Fruit fly (Drosophila melanogaster) whole organism, embryonic: ENCODE measurements around the gene CG43321.

Source experiments
- ATbp ChIP-seq: fragments of 200-800 bp; sonication (Bioruptor generic); optimal IDR thresholded peaks from 2 replicates; lab custom pipeline; 2017; ENCODE audit warnings: missing biosample characterization, mild to moderate bottlenecking, missing genetic modification characterization, missing genetic modification reagents
- Abd-B ChIP-seq: fragments of 200-800 bp; sonication (Bioruptor generic); optimal IDR thresholded peaks from 2 replicates; lab custom pipeline; 2018; ENCODE audit warnings: missing biosample characterization, mild to moderate bottlenecking, missing genetic modification characterization, moderate library complexity
- Ada2b ChIP-seq: fragments of 200-800 bp; sonication (Bioruptor generic); IDR thresholded peaks from 2 replicates; pipeline ENCODE4 v1.3.6; 2022; ENCODE audit warnings: missing biosample characterization, missing genetic modification characterization
- Antp ChIP-seq: fragments of 200-800 bp; sonication (Bioruptor generic); optimal IDR thresholded peaks from 3 replicates; lab custom pipeline; 2016; ENCODE audit warnings: missing biosample characterization, missing genetic modification characterization
- Atf-2 ChIP-seq: fragments of 200-800 bp; sonication (Bioruptor generic); optimal IDR thresholded peaks from 2 replicates; lab custom pipeline; 2016; ENCODE audit warnings: missing biosample characterization, missing genetic modification characterization
- CG10274 ChIP-seq: fragments of 200-800 bp; sonication (Bioruptor generic); optimal IDR thresholded peaks from 3 replicates; lab custom pipeline; 2017; ENCODE audit warnings: missing biosample characterization, mild to moderate bottlenecking, missing genetic modification characterization
- CG10543 ChIP-seq: fragments of 200-800 bp; sonication (Bioruptor generic); optimal IDR thresholded peaks from 3 replicates; lab custom pipeline; 2017; ENCODE audit warnings: missing biosample characterization, mild to moderate bottlenecking, missing genetic modification characterization, moderate library complexity
- CG14050 ChIP-seq: fragments of 200-800 bp; sonication (Bioruptor generic); IDR thresholded peaks from 3 replicates; pipeline ENCODE4 v1.3.6; 2022; ENCODE audit warnings: missing biosample characterization, missing genetic modification characterization
- CG15514 ChIP-seq: fragments of 200-800 bp; sonication (Bioruptor generic); optimal IDR thresholded peaks from 3 replicates; lab custom pipeline; 2017; ENCODE audit warnings: missing biosample characterization, missing genetic modification characterization, mild to moderate bottlenecking, moderate library complexity, missing genetic modification reagents
- CG15601 ChIP-seq: fragments of 200-800 bp; sonication (Bioruptor generic); optimal IDR thresholded peaks from 3 replicates; lab custom pipeline; 2019; ENCODE audit warnings: missing biosample characterization, mild to moderate bottlenecking, missing genetic modification characterization, moderate library complexity
- CG16815 ChIP-seq: fragments of 200-800 bp; sonication (Bioruptor generic); optimal IDR thresholded peaks from 3 replicates; lab custom pipeline; 2017; ENCODE audit warnings: missing biosample characterization, mild to moderate bottlenecking, missing genetic modification characterization
- CG17359 ChIP-seq: fragments of 200-800 bp; sonication (Bioruptor generic); optimal IDR thresholded peaks from 3 replicates; lab custom pipeline; 2018; ENCODE audit warnings: missing biosample characterization, mild to moderate bottlenecking, missing genetic modification characterization, moderate library complexity
- CG18262 ChIP-seq: fragments of 200-800 bp; optimal IDR thresholded peaks from 3 replicates; lab custom pipeline; 2019; ENCODE audit warnings: missing biosample characterization, mild to moderate bottlenecking, missing genetic modification characterization, moderate library complexity
- CG30020 ChIP-seq: fragments of 200-800 bp; optimal IDR thresholded peaks from 2 replicates; lab custom pipeline; 2019; ENCODE audit warnings: missing biosample characterization, mild to moderate bottlenecking, missing genetic modification characterization, moderate library complexity
- CG6813 ChIP-seq: fragments of 200-800 bp; sonication (Bioruptor generic); optimal IDR thresholded peaks from 2 replicates; lab custom pipeline; 2017; ENCODE audit warnings: missing biosample characterization, missing genetic modification characterization, mild to moderate bottlenecking, moderate library complexity, missing genetic modification reagents
- CG6854 ChIP-seq: fragments of 200-800 bp; sonication (Bioruptor generic); optimal IDR thresholded peaks from 3 replicates; lab custom pipeline; 2017; ENCODE audit warnings: missing biosample characterization, mild to moderate bottlenecking, missing genetic modification characterization
- CG7357 ChIP-seq: fragments of 200-800 bp; sonication (Bioruptor generic); IDR thresholded peaks from 3 replicates; pipeline ENCODE4 v1.3.6; 2022; ENCODE audit warnings: missing biosample characterization, missing genetic modification characterization
- CG8924 ChIP-seq: fragments of 200-800 bp; optimal IDR thresholded peaks from 3 replicates; lab custom pipeline; 2019; ENCODE audit warnings: missing biosample characterization, mild to moderate bottlenecking, missing genetic modification characterization, moderate library complexity
- CG9817 ChIP-seq: fragments of 200-800 bp; sonication (Bioruptor generic); optimal IDR thresholded peaks from 2 replicates; lab custom pipeline; 2018; ENCODE audit warnings: missing biosample characterization, mild to moderate bottlenecking, missing genetic modification characterization, moderate library complexity
- Fer3 ChIP-seq: fragments of 200-800 bp; sonication (Bioruptor generic); optimal IDR thresholded peaks from 2 replicates; lab custom pipeline; 2018; ENCODE audit warnings: missing biosample characterization, mild to moderate bottlenecking, missing genetic modification characterization, moderate library complexity
- HLH4C ChIP-seq: fragments of 200-800 bp; sonication (Bioruptor generic); IDR thresholded peaks from 3 replicates; pipeline ENCODE4 v1.3.6; 2022; ENCODE audit warnings: missing biosample characterization, missing genetic modification characterization; ENCODE audit not compliant: partially characterized antibody
- Hr78 ChIP-seq, 2 experiments: fragments of 200-800 bp in 1 of 2; fragments of >200 bp in 1 of 2; sonication (Bioruptor generic) in 1 of 2; optimal IDR thresholded peaks; 2 replicates each; lab custom pipeline; 2017 to 2019; ENCODE audit warnings: missing biosample characterization in 2 of 2, missing genetic modification characterization in 2 of 2, mild to moderate bottlenecking in 1 of 2, moderate library complexity in 1 of 2
- Mrtf ChIP-seq: fragments of 200-800 bp; sonication (Bioruptor generic); IDR thresholded peaks from 3 replicates; pipeline ENCODE4 v1.3.6; 2022; ENCODE audit warnings: missing biosample characterization, missing genetic modification characterization
- NfI ChIP-seq: fragments of 200-800 bp; sonication (Bioruptor generic); optimal IDR thresholded peaks from 3 replicates; lab custom pipeline; 2018; ENCODE audit warnings: missing biosample characterization, mild to moderate bottlenecking, missing genetic modification characterization, moderate library complexity
- Ssrp ChIP-seq: fragments of 200-800 bp; sonication (Bioruptor generic); optimal IDR thresholded peaks from 2 replicates; lab custom pipeline; 2018; ENCODE audit warnings: missing biosample characterization, mild to moderate bottlenecking, missing genetic modification characterization, moderate library complexity
- Taf1 ChIP-seq: fragments of 200-800 bp; sonication (Bioruptor generic); IDR thresholded peaks from 2 replicates; pipeline ENCODE4 v1.3.6; 2022; ENCODE audit warnings: missing biosample characterization, missing genetic modification characterization
- Xrp1 ChIP-seq: fragments of 200-800 bp; sonication (Bioruptor generic); IDR thresholded peaks from 2 replicates; pipeline ENCODE4 v1.3.6; 2022; ENCODE audit warnings: missing biosample characterization, missing genetic modification characterization
- ap ChIP-seq: fragments of 200-800 bp; sonication (Bioruptor generic); IDR thresholded peaks from 2 replicates; pipeline ENCODE4 v1.3.6; 2022; ENCODE audit warnings: missing biosample characterization, missing genetic modification characterization
- bigmax ChIP-seq: fragments of 200-800 bp; sonication (Bioruptor generic); optimal IDR thresholded peaks from 2 replicates; lab custom pipeline; 2018; ENCODE audit warnings: missing biosample characterization, mild to moderate bottlenecking, missing genetic modification characterization
- bsh ChIP-seq, 2 experiments: fragments of 200-800 bp; sonication (Bioruptor generic); optimal IDR thresholded peaks; 2 replicates each; lab custom pipeline; 2017 to 2018; ENCODE audit warnings: mild to moderate bottlenecking in 2 of 2, missing biosample characterization in 2 of 2, missing genetic modification characterization in 2 of 2, moderate library complexity in 1 of 2
- cato ChIP-seq: fragments of 200-800 bp; sonication (Bioruptor generic); optimal IDR thresholded peaks from 2 replicates; lab custom pipeline; 2016; ENCODE audit warnings: missing biosample characterization, missing genetic modification characterization, borderline replicate concordance
- danr ChIP-seq: fragments of 200-800 bp; sonication (Bioruptor generic); IDR thresholded peaks from 2 replicates; pipeline ENCODE4 v1.3.6; 2022; ENCODE audit warnings: missing biosample characterization, missing genetic modification characterization
- dmrt99B ChIP-seq: fragments of 200-800 bp; sonication (Bioruptor generic); optimal IDR thresholded peaks from 2 replicates; lab custom pipeline; 2018; ENCODE audit warnings: missing biosample characterization, mild to moderate bottlenecking, missing genetic modification characterization, moderate library complexity
- fu2 ChIP-seq: fragments of 200-800 bp; sonication (Bioruptor generic); optimal IDR thresholded peaks from 2 replicates; lab custom pipeline; 2016; ENCODE audit warnings: missing biosample characterization, missing genetic modification characterization
- gce ChIP-seq: fragments of 200-800 bp; sonication (Bioruptor generic); IDR thresholded peaks from 3 replicates; pipeline ENCODE4 v1.3.6; 2022; ENCODE audit warnings: missing biosample characterization, missing genetic modification characterization
- gt ChIP-seq: fragments of 200-800 bp; sonication (Bioruptor generic); IDR thresholded peaks from 2 replicates; pipeline ENCODE4 v1.3.6; 2022; ENCODE audit warnings: missing biosample characterization, missing genetic modification characterization
- jumu ChIP-seq: fragments of 200-800 bp; sonication (Bioruptor generic); optimal IDR thresholded peaks from 3 replicates; lab custom pipeline; 2016; ENCODE audit warnings: missing biosample characterization, missing genetic modification characterization
- klu ChIP-seq: fragments of 200-800 bp; sonication (Bioruptor generic); IDR thresholded peaks from 2 replicates; pipeline ENCODE4 v1.3.6; 2022; ENCODE audit warnings: missing biosample characterization, missing genetic modification characterization
- psq ChIP-seq: fragments of 200-800 bp; sonication (Bioruptor generic); optimal IDR thresholded peaks from 2 replicates; lab custom pipeline; 2017; ENCODE audit warnings: missing biosample characterization, missing genetic modification characterization
- rib ChIP-seq: fragments of 200-800 bp; sonication (Bioruptor generic); IDR thresholded peaks from 2 replicates; pipeline ENCODE4 v1.3.6; 2022; ENCODE audit warnings: missing biosample characterization, missing genetic modification characterization
- sc ChIP-seq, 3 experiments: fragments of >200 bp in 2 of 3; fragments of 200-800 bp in 1 of 3; sonication (Bioruptor generic) in 1 of 3; optimal IDR thresholded peaks; 2 replicates in 2 of 3; 3 replicates in 1 of 3; lab custom pipeline; 2017; ENCODE audit warnings: mild to moderate bottlenecking in 1 of 3, missing biosample characterization in 1 of 3, missing genetic modification characterization in 1 of 3, missing genetic modification reagents in 1 of 3
- seq ChIP-seq: fragments of 200-800 bp; sonication (Bioruptor generic); IDR thresholded peaks from 2 replicates; pipeline ENCODE4 v1.3.6; 2022; ENCODE audit warnings: missing biosample characterization, missing genetic modification characterization
- shn ChIP-seq: fragments of 200-800 bp; sonication (Bioruptor generic); optimal IDR thresholded peaks from 3 replicates; lab custom pipeline; 2016; ENCODE audit warnings: missing biosample characterization, missing genetic modification characterization
- trh ChIP-seq: fragments of 200-800 bp; sonication (Bioruptor generic); optimal IDR thresholded peaks from 2 replicates; lab custom pipeline; 2016; ENCODE audit warnings: missing biosample characterization, missing genetic modification characterization
- ttk ChIP-seq: fragments of 200-800 bp; sonication (Bioruptor generic); IDR thresholded peaks from 2 replicates; pipeline ENCODE4 v2.1.2; 2022; ENCODE audit warnings: missing biosample characterization, missing genetic modification characterization
- tx ChIP-seq: fragments of 200-800 bp; sonication (Bioruptor generic); optimal IDR thresholded peaks from 2 replicates; lab custom pipeline; 2016; ENCODE audit warnings: missing biosample characterization, missing genetic modification characterization
- unpg ChIP-seq: fragments of 200-800 bp; sonication (Bioruptor generic); optimal IDR thresholded peaks from 3 replicates; lab custom pipeline; 2018; ENCODE audit warnings: missing biosample characterization, mild to moderate bottlenecking, missing genetic modification characterization, moderate library complexity
- usp ChIP-seq: fragments of >200 bp; optimal IDR thresholded peaks from 2 replicates; lab custom pipeline; 2017; ENCODE audit warnings: missing biosample characterization, missing genetic modification characterization
- zen2 ChIP-seq: fragments of 200-800 bp; sonication (Bioruptor generic); IDR thresholded peaks from 3 replicates; pipeline ENCODE4 v1.3.6; 2022; ENCODE audit warnings: missing biosample characterization, missing genetic modification characterization; ENCODE audit not compliant: partially characterized antibody
- zf30C ChIP-seq: fragments of 200-800 bp; sonication (Bioruptor generic); optimal IDR thresholded peaks from 3 replicates; lab custom pipeline; 2018; ENCODE audit warnings: missing biosample characterization, mild to moderate bottlenecking, missing genetic modification characterization

Gene CG43321

DNA sequence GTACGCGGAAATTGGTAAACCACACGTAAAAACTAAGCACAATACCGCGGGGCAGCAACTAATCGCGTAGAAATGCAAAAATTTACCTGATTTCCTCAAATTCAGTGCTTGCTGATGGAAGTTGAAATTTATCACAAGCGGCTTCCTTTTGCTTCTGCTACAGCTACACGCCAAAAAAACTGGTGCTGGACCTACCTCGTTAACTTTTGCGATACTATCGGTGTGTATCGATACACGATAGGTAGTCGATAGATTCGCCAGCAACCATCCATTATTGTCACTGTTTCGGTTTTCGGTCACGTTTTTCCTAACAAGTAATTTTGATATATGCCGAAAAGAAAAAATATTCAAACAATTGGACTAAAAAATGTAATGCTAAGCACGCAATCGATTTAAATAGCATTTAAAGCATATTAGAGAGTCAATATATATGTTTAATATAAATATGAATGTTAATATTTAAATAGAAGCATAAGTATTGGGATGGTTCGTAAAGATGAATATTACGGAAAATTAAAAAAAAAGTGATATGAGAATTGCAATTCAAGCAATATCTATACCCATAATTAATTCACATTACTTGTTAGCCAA is 44.5 kb upstream of the CG43321 start, which contains the start of gene Sumo (continued):
- TF ChIP-seq Atf-2 (GFP tag; lab: Kevin White, UChicago) (no peak), CG17359 (tag; lab: Kevin White, UChicago) (no peak), bigmax (no peak), CG14050 (GFP tag; lab: Robert Waterston, UW) (no peak), Xrp1 (GFP tag; lab: Robert Waterston, UW) (no peak), rib (GFP tag; lab: Robert Waterston, UW) (no peak), ttk (GFP tag; lab: Robert Waterston, UW) (no peak), Mrtf (GFP tag; lab: Robert Waterston, UW) (no peak), Abd-B (GFP tag; lab: Kevin White, UChicago) (peak; percentile 73), Fer3 (tag; lab: Kevin White, UChicago) (no peak), CG10543 (peak; percentile 41), HLH4C (peak; percentile 97), jumu (GFP tag; lab: Kevin White, UChicago) (no peak), tx (GFP tag; lab: Kevin White, UChicago) (no peak), unpg (GFP tag; lab: Kevin White, UChicago) (no peak), CG15514 (peak; percentile 21), Taf1 (0 out of 2 replicates have a peak, but pooled peaks have one; percentile 12), psq (no peak), CG8924 (tag; lab: Kevin White, UChicago) (no peak), Antp (GFP tag; lab: Kevin White, UChicago) (no peak), NfI (GFP tag; lab: Kevin White, UChicago) (no peak), Ssrp (tag; lab: Kevin White, UChicago) (no peak), ap (GFP tag; lab: Robert Waterston, UW) (no peak), CG30020 (tag; lab: Kevin White, UChicago) (peak; percentile 69), CG16815 (GFP tag; lab: Kevin White, UChicago) (peak; percentile 16), Ada2b (GFP tag; lab: Robert Waterston, UW) (no peak), bsh (GFP tag; optimal IDR thresholded peaks at IDR 0.05; lab: Kevin White, UChicago) (no peak), Hr78 (GFP tag; optimal IDR thresholded peaks at IDR 0.05; lab: Kevin White, UChicago) (no peak), CG7357 (GFP tag; lab: Robert Waterston, UW) (no peak), trh (GFP tag; lab: Kevin White, UChicago) (no peak), shn (GFP tag; lab: Kevin White, UChicago) (no peak), CG9817 (tag; lab: Kevin White, UChicago) (peak; percentile 27), gce (no peak), seq (GFP tag; lab: Robert Waterston, UW) (no peak), zen2 (GFP tag; lab: Robert Waterston, UW) (peak; percentile 99), cato (GFP tag; lab: Kevin White, UChicago) (no peak), ATbp (no peak), CG6854 (GFP tag; lab: Kevin White, UChicago) (no peak), CG6813 (no peak), danr (GFP tag; lab: Robert Waterston, UW) (no peak), CG10274 (GFP tag; lab: Kevin White, UChicago) (no peak), fu2 (no peak), dmrt99B (tag; lab: Kevin White, UChicago) (no peak), gt (GFP tag; lab: Robert Waterston, UW) (no peak), zf30C (GFP tag; lab: Kevin White, UChicago) (no peak), CG15601 (tag; lab: Kevin White, UChicago) (no peak), CG18262 (tag; lab: Kevin White, UChicago) (peak; percentile 50), sc (optimal IDR thresholded peaks at IDR 0.05; lab: Kevin White, UChicago) (no peak), sc (GFP tag; optimal IDR thresholded peaks at IDR 0.05; lab: Kevin White, UChicago) (no peak), klu (no peak), usp (GFP tag; lab: Kevin White, UChicago) (no peak)
